Worm (Caenorhabditis elegans) whole organism, L2 larva: Measurements from ENCODE around the gene nlp-60.
A peak's percentile ranks its signal among the peaks of the same experiment; 100 is the strongest.

ENCODE experiments used
- C34F6.9 ChIP-seq: fragments of 150-350 bp; optimal IDR thresholded peaks from 2 replicates; lab custom pipeline; 2014; ENCODE audit warnings: missing biosample characterization, missing genetic modification characterization
- R02D3.7 ChIP-seq: fragments of 150-350 bp; optimal IDR thresholded peaks from 2 replicates; lab custom pipeline; 2014; ENCODE audit warnings: missing biosample characterization, missing genetic modification characterization
- ZK546.5 ChIP-seq: sonication (generic microtip); optimal IDR thresholded peaks from 2 replicates; lab custom pipeline; 2017; ENCODE audit warnings: missing biosample characterization, missing genetic modification characterization
- alr-1 ChIP-seq: fragments of 150-350 bp; optimal IDR thresholded peaks from 2 replicates; lab custom pipeline; 2014; ENCODE audit warnings: missing biosample characterization, missing genetic modification characterization
- aly-2 ChIP-seq: fragments of 150-350 bp; optimal IDR thresholded peaks from 2 replicates; lab custom pipeline; 2014; ENCODE audit warnings: missing biosample characterization, missing genetic modification characterization
- ama-1 ChIP-seq: fragments of 150-350 bp; optimal IDR thresholded peaks from 2 replicates; lab custom pipeline; 2018; ENCODE audit warnings: inconsistent platforms
- blmp-1 ChIP-seq: sonication (generic microtip); optimal IDR thresholded peaks from 2 replicates; lab custom pipeline; 2017; ENCODE audit warnings: missing genetic modification characterization, mild to moderate bottlenecking, missing compliant biosample characterization, antibody characterized with exemption, moderate library complexity; ENCODE audit not compliant: insufficient read depth
- ceh-16 ChIP-seq: fragments of 150-350 bp; optimal IDR thresholded peaks from 2 replicates; lab custom pipeline; 2014; ENCODE audit warnings: missing biosample characterization, missing genetic modification characterization
- ceh-82 ChIP-seq: fragments of 150-350 bp; optimal IDR thresholded peaks from 2 replicates; lab custom pipeline; 2014; ENCODE audit warnings: missing biosample characterization, missing genetic modification characterization
- crh-2 ChIP-seq: sonication (generic microtip); optimal IDR thresholded peaks from 2 replicates; lab custom pipeline; 2017; ENCODE audit warnings: missing biosample characterization, missing genetic modification characterization
- dmd-4 ChIP-seq: sonication (generic microtip); optimal IDR thresholded peaks from 2 replicates; lab custom pipeline; 2017; ENCODE audit warnings: missing biosample characterization, missing genetic modification characterization
- egl-27 ChIP-seq: sonication (generic microtip); optimal IDR thresholded peaks from 3 replicates; lab custom pipeline; 2017; ENCODE audit warnings: missing biosample characterization, missing genetic modification reagents, missing genetic modification characterization
- elt-1 ChIP-seq: fragments of 150-350 bp; optimal IDR thresholded peaks from 2 replicates; lab custom pipeline; 2014; ENCODE audit warnings: missing biosample characterization, missing genetic modification characterization
- elt-3 ChIP-seq: sonication (generic microtip); optimal IDR thresholded peaks from 2 replicates; lab custom pipeline; 2017; ENCODE audit warnings: missing biosample characterization, missing genetic modification characterization
- fos-1 ChIP-seq: fragments of 150-350 bp; optimal IDR thresholded peaks from 2 replicates; lab custom pipeline; 2014; ENCODE audit warnings: missing biosample characterization, missing genetic modification characterization
- lin-11 ChIP-seq: fragments of 150-350 bp; sonication (generic microtip); optimal IDR thresholded peaks from 2 replicates; lab custom pipeline; 2014; ENCODE audit warnings: missing biosample characterization, missing genetic modification characterization, inconsistent platforms, mixed read lengths
- lin-13 ChIP-seq: fragments of 150-350 bp; optimal IDR thresholded peaks from 2 replicates; lab custom pipeline; 2014; ENCODE audit warnings: missing biosample characterization, missing genetic modification reagents, missing genetic modification characterization
- lin-39 ChIP-seq: fragments of 150-350 bp; optimal IDR thresholded peaks from 2 replicates; lab custom pipeline; 2014; ENCODE audit warnings: missing biosample characterization, missing genetic modification reagents, missing genetic modification characterization
- lsy-2 ChIP-seq, 2 experiments: fragments of 150-350 bp in 1 of 2; sonication (generic microtip) in 1 of 2; optimal IDR thresholded peaks; 2 replicates each; lab custom pipeline; 2014 to 2017; ENCODE audit warnings: missing biosample characterization in 2 of 2, missing genetic modification characterization in 2 of 2
- mab-5 ChIP-seq: fragments of 150-350 bp; optimal IDR thresholded peaks from 2 replicates; lab custom pipeline; 2014; ENCODE audit warnings: missing biosample characterization, missing genetic modification characterization
- mdl-1 ChIP-seq, 2 experiments: fragments of 150-350 bp in 1 of 2; sonication (generic microtip) in 1 of 2; optimal IDR thresholded peaks; 2 replicates each; lab custom pipeline; 2017; ENCODE audit warnings: missing biosample characterization in 2 of 2, missing genetic modification characterization in 2 of 2
- nhr-10 ChIP-seq: sonication (generic microtip); optimal IDR thresholded peaks from 2 replicates; lab custom pipeline; 2017; ENCODE audit warnings: missing biosample characterization, missing genetic modification characterization
- nhr-12 ChIP-seq: fragments of 150-350 bp; optimal IDR thresholded peaks from 2 replicates; lab custom pipeline; 2014; ENCODE audit warnings: missing biosample characterization, missing genetic modification characterization
- nhr-129 ChIP-seq: fragments of 150-350 bp; optimal IDR thresholded peaks from 2 replicates; lab custom pipeline; 2014; ENCODE audit warnings: missing biosample characterization, missing genetic modification characterization
- nhr-21 ChIP-seq: fragments of 150-350 bp; optimal IDR thresholded peaks from 2 replicates; lab custom pipeline; 2014; ENCODE audit warnings: missing biosample characterization, missing genetic modification characterization
- nhr-23 ChIP-seq: fragments of 150-350 bp; optimal IDR thresholded peaks from 2 replicates; lab custom pipeline; 2014; ENCODE audit warnings: missing biosample characterization, missing genetic modification reagents, missing genetic modification characterization
- nhr-237 ChIP-seq: fragments of 150-350 bp; optimal IDR thresholded peaks from 2 replicates; lab custom pipeline; 2014; ENCODE audit warnings: missing biosample characterization, missing genetic modification characterization
- nhr-25 ChIP-seq: fragments of 150-350 bp; sonication (generic microtip); optimal IDR thresholded peaks from 3 replicates; lab custom pipeline; 2014; ENCODE audit warnings: missing biosample characterization, missing genetic modification characterization
- nhr-77 ChIP-seq: fragments of 150-350 bp; optimal IDR thresholded peaks from 2 replicates; lab custom pipeline; 2014; ENCODE audit warnings: missing biosample characterization, missing genetic modification characterization
- peb-1 ChIP-seq: fragments of 150-350 bp; optimal IDR thresholded peaks from 2 replicates; lab custom pipeline; 2014; ENCODE audit warnings: missing biosample characterization, missing genetic modification characterization
- sem-4 ChIP-seq: fragments of 150-350 bp; optimal IDR thresholded peaks from 2 replicates; lab custom pipeline; 2014; ENCODE audit warnings: missing biosample characterization, missing genetic modification reagents, missing genetic modification characterization
- skn-1 ChIP-seq: sonication (generic microtip); optimal IDR thresholded peaks from 2 replicates; lab custom pipeline; 2017; ENCODE audit warnings: missing biosample characterization, missing genetic modification characterization
- sma-3 ChIP-seq: sonication (generic microtip); optimal IDR thresholded peaks from 2 replicates; lab custom pipeline; 2016; ENCODE audit warnings: missing genetic modification reagents, missing genetic modification characterization, missing compliant biosample characterization
- sma-9 ChIP-seq, 2 experiments: fragments of 150-350 bp in 1 of 2; sonication (generic microtip) in 1 of 2; optimal IDR thresholded peaks; 2 replicates each; lab custom pipeline; 2014 to 2016; ENCODE audit warnings: missing genetic modification characterization in 2 of 2, mild to moderate bottlenecking in 1 of 2, missing biosample characterization in 1 of 2, missing compliant biosample characterization in 1 of 2, missing genetic modification reagents in 1 of 2, moderate library complexity in 1 of 2
- snpc-4 ChIP-seq: fragments of 150-350 bp; optimal IDR thresholded peaks from 2 replicates; lab custom pipeline; 2014; ENCODE audit warnings: missing biosample characterization, missing genetic modification characterization
- unc-39 ChIP-seq: fragments of 150-350 bp; optimal IDR thresholded peaks from 2 replicates; lab custom pipeline; 2014; ENCODE audit warnings: missing biosample characterization, missing genetic modification characterization
- unc-55 ChIP-seq: fragments of 150-350 bp; sonication (generic microtip); optimal IDR thresholded peaks from 3 replicates; lab custom pipeline; 2014; ENCODE audit warnings: missing biosample characterization, missing genetic modification reagents, missing genetic modification characterization
- unc-62 ChIP-seq: fragments of 150-350 bp; optimal IDR thresholded peaks from 2 replicates; lab custom pipeline; 2014; ENCODE audit warnings: missing biosample characterization, missing genetic modification reagents, missing genetic modification characterization
- zag-1 ChIP-seq: fragments of 150-350 bp; optimal IDR thresholded peaks from 2 replicates; lab custom pipeline; 2014; ENCODE audit warnings: missing biosample characterization, missing genetic modification characterization
- ztf-1 ChIP-seq: fragments of 200-800 bp; sonication (Bioruptor generic); conservative IDR thresholded peaks from 2 replicates; pipeline ENCODE4 v1.3.6; 2022; ENCODE audit warnings: missing genetic modification characterization, missing compliant biosample characterization
- ztf-4 ChIP-seq: fragments of 150-350 bp; optimal IDR thresholded peaks from 2 replicates; lab custom pipeline; 2014; ENCODE audit warnings: missing biosample characterization, missing genetic modification characterization

nlp-60 gene

ce11 chrIV:8679225-8679624 lies at the start of gene nlp-60:
TSS of gene nlp-60 (minus strand) at chrIV:8679325.
- no peak for TF ChIP-seq nhr-129
- no peak for TF ChIP-seq sem-4 (tag; lab: Kevin White, UChicago)
- TF ChIP-seq nhr-237 (tag; lab: Kevin White, UChicago): no peak
- TF ChIP-seq nhr-25 (tag; lab: Kevin White, UChicago): no peak
- TF ChIP-seq crh-2: no peak
- no peak for TF ChIP-seq nhr-77 (tag; lab: Kevin White, UChicago)
- no peak for TF ChIP-seq fos-1 (tag; lab: Kevin White, UChicago)
- TF ChIP-seq mdl-1 (tag; optimal IDR thresholded peaks at IDR 0.05; lab: Kevin White, UChicago): no peak
- TF ChIP-seq nhr-23: no peak
- no peak for TF ChIP-seq zag-1 (tag; lab: Kevin White, UChicago)

- TF ChIP-seq nhr-23 (no peak), elt-1 (tag; lab: Kevin White, UChicago) (no peak), nhr-129 (no peak), ceh-82 (tag; lab: Kevin White, UChicago) (no peak), R02D3.7 (tag; lab: Kevin White, UChicago) (no peak), dmd-4 (tag; lab: Kevin White, UChicago) (no peak), blmp-1 (tag; lab: Kevin White, UChicago) (no peak), mdl-1 (tag; optimal IDR thresholded peaks at IDR 0.05; lab: Kevin White, UChicago) (no peak), ZK546.5 (tag; lab: Kevin White, UChicago) (no peak), snpc-4 (tag; lab: Kevin White, UChicago) (no peak)
- TF ChIP-seq, all 48 proteins: peak for 0
Observed at ce11 chrIV:8728122-8728521, 49.0 kb upstream of the nlp-60 start, which contains the start of gene otub-3. TSS of gene otub-3 (plus strand) at chrIV:8728177.

DNA sequence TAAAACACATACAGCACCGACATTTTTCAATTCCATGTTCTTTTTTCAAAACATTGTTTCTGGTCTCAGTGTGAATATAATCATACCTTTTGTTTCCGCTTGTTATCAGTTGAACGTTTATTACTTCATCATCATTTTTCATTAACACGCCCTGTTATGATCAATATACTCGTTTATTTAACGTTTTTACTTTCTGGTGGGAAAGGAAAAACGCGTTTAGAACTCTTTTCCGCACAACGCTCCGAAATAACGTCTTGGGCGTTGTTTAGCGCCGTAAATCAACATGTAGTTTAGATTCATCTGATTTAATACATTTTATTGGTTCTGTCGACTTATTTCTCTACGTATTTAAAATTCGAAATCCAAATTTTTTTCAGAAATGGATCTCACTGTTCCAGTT lies 46.2 kb upstream of the nlp-60 start, which contains the start of gene pgm-3:
Gene pgm-3 (plus strand): TSS at position 378 of the 400 bp plus-strand sequence.
- TF ChIP-seq alr-1 (tag; lab: Kevin White, UChicago) (no peak), fos-1 (tag; lab: Kevin White, UChicago) (peak; percentile 3), nhr-77 (tag; lab: Kevin White, UChicago) (no peak), ceh-16 (no peak), egl-27 (tag; lab: Kevin White, UChicago) (no peak), nhr-12 (no peak), skn-1 (tag; lab: Kevin White, UChicago) (peak; percentile 20), mdl-1 (tag; optimal IDR thresholded peaks at IDR 0.05; lab: Kevin White, UChicago) (no peak), C34F6.9 (tag; lab: Kevin White, UChicago) (no peak), lsy-2 (tag; optimal IDR thresholded peaks at IDR 0.05; lab: Kevin White, UChicago) (no peak), aly-2 (tag; lab: Kevin White, UChicago) (no peak), lin-11 (no peak)
- TF ChIP-seq, all 48 proteins: peak for 2

DNA sequence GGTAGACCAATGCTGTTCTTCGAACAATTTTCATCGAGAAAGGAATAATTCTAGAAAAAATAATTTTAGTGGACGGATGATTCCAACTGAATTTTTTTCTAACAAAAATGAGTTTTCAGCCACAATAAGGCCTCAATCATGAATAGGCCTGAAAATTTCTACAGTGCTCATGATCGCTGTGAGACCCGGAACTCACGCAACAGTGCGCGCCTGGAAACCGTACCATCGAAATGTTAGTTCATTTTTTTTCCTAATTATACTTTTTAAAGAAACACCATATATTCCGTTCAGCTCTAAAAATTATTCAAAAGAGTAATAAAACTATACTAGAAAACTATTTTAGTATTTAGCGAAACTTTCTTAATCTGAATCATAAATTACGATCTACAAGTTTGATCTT lies 45.8 kb upstream of the nlp-60 start:
- TF ChIP-seq snpc-4 (tag; lab: Kevin White, UChicago): no peak
- TF ChIP-seq ztf-4 (tag; lab: Kevin White, UChicago): no peak
- no peak for TF ChIP-seq nhr-129
- TF ChIP-seq lin-39 (tag; lab: Kevin White, UChicago): no peak
- TF ChIP-seq aly-2 (tag; lab: Kevin White, UChicago): no peak
- no peak for TF ChIP-seq peb-1
- TF ChIP-seq unc-62 (GFP tag; lab: Kevin White, UChicago): no peak
- no peak for TF ChIP-seq unc-55 (GFP tag; lab: Kevin White, UChicago)
- no peak for TF ChIP-seq sma-3 (GFP tag; lab: Kevin White, UChicago)
- no peak for TF ChIP-seq fos-1 (tag; lab: Kevin White, UChicago)
- no peak for TF ChIP-seq nhr-237 (tag; lab: Kevin White, UChicago)
- TF ChIP-seq egl-27 (tag; lab: Kevin White, UChicago): no peak
- no peak for TF ChIP-seq elt-3
- no peak for TF ChIP-seq elt-1 (tag; lab: Kevin White, UChicago)

ce11 chrIV:8723720-8724119 lies 44.6 kb upstream of the nlp-60 start, which contains the start of gene F21D5.9:
TSS of gene F21D5.9 (plus strand) at chrIV:8724020.
- TF ChIP-seq nhr-10 (tag; lab: Kevin White, UChicago) (no peak), nhr-21 (tag; lab: Kevin White, UChicago) (no peak), lin-39 (tag; lab: Kevin White, UChicago) (no peak), snpc-4 (tag; lab: Kevin White, UChicago) (no peak), lsy-2 (tag; optimal IDR thresholded peaks at IDR 0.05; lab: Kevin White, UChicago) (no peak), ama-1 (no peak), ztf-1 (GFP tag; lab: Robert Waterston, UW) (no peak), crh-2 (no peak), unc-39 (tag; lab: Kevin White, UChicago) (no peak), lin-13 (GFP tag; lab: Kevin White, UChicago) (no peak), sma-9 (GFP tag; optimal IDR thresholded peaks at IDR 0.05; lab: Kevin White, UChicago) (no peak), sma-9 (tag; optimal IDR thresholded peaks at IDR 0.05; lab: Kevin White, UChicago) (no peak), mab-5 (tag; lab: Kevin White, UChicago) (no peak), nhr-23 (no peak), nhr-237 (tag; lab: Kevin White, UChicago) (no peak)
- TF ChIP-seq, all 48 proteins: peak for 0
